Worm (Caenorhabditis elegans) whole organism, late embryonic: ENCODE results near the gene B0454.6.

Experiments
- C08G9.2 ChIP-seq: sonication (generic microtip); optimal IDR thresholded peaks from 2 replicates; lab custom pipeline; 2016; ENCODE audit warnings: mild to moderate bottlenecking, missing genetic modification characterization, moderate library complexity, missing compliant biosample characterization
- ceh-14 ChIP-seq: sonication (generic microtip); optimal IDR thresholded peaks from 2 replicates; lab custom pipeline; 2016; ENCODE audit warnings: missing genotype, missing genetic modification characterization, missing compliant biosample characterization
- ceh-18 ChIP-seq: sonication (generic microtip); optimal IDR thresholded peaks from 2 replicates; lab custom pipeline; 2016; ENCODE audit warnings: missing genetic modification characterization, missing compliant biosample characterization
- ceh-22 ChIP-seq: sonication (generic microtip); optimal IDR thresholded peaks from 2 replicates; lab custom pipeline; 2017; ENCODE audit warnings: missing biosample characterization, missing genetic modification characterization
- ceh-31 ChIP-seq: sonication (generic microtip); optimal IDR thresholded peaks from 2 replicates; lab custom pipeline; 2016; ENCODE audit warnings: missing genetic modification characterization, missing compliant biosample characterization
- ceh-45 ChIP-seq: fragments of 200-800 bp; sonication (Bioruptor generic); IDR thresholded peaks from 2 replicates; pipeline ENCODE4 v1.3.6; 2022; ENCODE audit warnings: missing genetic modification reagents, missing genetic modification characterization, missing compliant biosample characterization
- ets-4 ChIP-seq: sonication (generic microtip); optimal IDR thresholded peaks from 2 replicates; lab custom pipeline; 2016; ENCODE audit warnings: missing genetic modification characterization, missing compliant biosample characterization
- fkh-10 ChIP-seq: fragments of 150-350 bp; optimal IDR thresholded peaks from 2 replicates; lab custom pipeline; 2014; ENCODE audit warnings: missing biosample characterization, missing genetic modification reagents, missing genetic modification characterization
- nhr-11 ChIP-seq: fragments of 150-350 bp; optimal IDR thresholded peaks from 2 replicates; lab custom pipeline; 2014; ENCODE audit warnings: missing biosample characterization, missing genetic modification characterization
- npax-4 ChIP-seq: sonication (generic microtip); optimal IDR thresholded peaks from 2 replicates; lab custom pipeline; 2016; ENCODE audit warnings: missing genetic modification characterization, missing compliant biosample characterization
- pat-9 ChIP-seq: fragments of 200-800 bp; sonication (Bioruptor generic); optimal IDR thresholded peaks from 2 replicates; lab custom pipeline; 2018; ENCODE audit warnings: mild to moderate bottlenecking, missing genetic modification characterization, moderate library complexity, missing compliant biosample characterization
- tbx-2 ChIP-seq: sonication (generic microtip); optimal IDR thresholded peaks from 2 replicates; lab custom pipeline; 2016; ENCODE audit warnings: missing genetic modification characterization, missing compliant biosample characterization
- ttx-3 ChIP-seq: sonication (generic microtip); optimal IDR thresholded peaks from 2 replicates; lab custom pipeline; 2016; ENCODE audit warnings: missing genetic modification reagents, missing genetic modification characterization, missing compliant biosample characterization

DNA sequence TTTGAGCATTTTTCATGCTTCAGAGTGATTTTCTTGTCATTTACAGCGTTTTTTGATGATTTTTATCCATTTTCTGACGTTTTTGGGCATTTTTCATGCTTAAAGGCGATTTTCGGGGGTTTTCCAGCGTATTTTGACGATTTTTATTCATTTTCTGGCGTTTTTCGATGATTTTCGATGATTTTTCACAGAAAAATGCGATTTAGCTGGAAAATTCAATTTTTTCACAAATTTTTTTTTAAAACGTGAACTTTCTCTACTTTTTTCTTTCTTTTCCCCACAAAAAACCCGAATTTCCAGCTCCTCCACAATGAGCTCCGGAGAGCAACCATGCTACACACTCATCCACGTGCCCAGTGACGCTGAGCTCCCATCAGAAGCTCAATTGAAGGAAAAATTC lies 45.9 kb downstream of the B0454.6 start, which contains the start of gene copb-1:
- TF ChIP-seq fkh-10 (GFP tag; lab: Kevin White, UChicago) (no peak), ceh-14 (tag; lab: Kevin White, UChicago) (no peak), nhr-11 (tag; lab: Kevin White, UChicago) (no peak), ceh-31 (tag; lab: Kevin White, UChicago) (no peak), npax-4 (no peak), ceh-22 (tag; lab: Kevin White, UChicago) (no peak), ttx-3 (tag; lab: Kevin White, UChicago) (no peak), ceh-45 (GFP tag; lab: Robert Waterston, UW) (no peak), C08G9.2 (tag; lab: Kevin White, UChicago) (no peak), pat-9 (tag; lab: Kevin White, UChicago) (no peak), ets-4 (tag; lab: Kevin White, UChicago) (no peak), tbx-2 (tag; lab: Kevin White, UChicago) (no peak), ceh-18 (tag; lab: Kevin White, UChicago) (no peak)
